Worm (Caenorhabditis elegans) whole organism, L1 larva: ENCODE results near the gene cho-1.

ENCODE experiments used
- blmp-1 ChIP-seq: fragments of 150-350 bp; optimal IDR thresholded peaks from 2 replicates; lab custom pipeline; 2014; ENCODE audit warnings: missing biosample characterization, missing genetic modification characterization
- ceh-8 ChIP-seq: fragments of 200-800 bp; sonication (Bioruptor generic); optimal IDR thresholded peaks from 2 replicates; lab custom pipeline; 2018; ENCODE audit warnings: mild to moderate bottlenecking, missing genetic modification characterization, moderate library complexity, missing compliant biosample characterization
- dpl-1 ChIP-seq, 3 experiments: fragments of 150-350 bp in 2 of 3; sonication (generic microtip) in 1 of 3; optimal IDR thresholded peaks; 2 replicates each; lab custom pipeline; 2014 to 2017; ENCODE audit warnings: missing biosample characterization in 3 of 3, missing genetic modification characterization in 3 of 3, missing genetic modification reagents in 3 of 3
- efl-1 ChIP-seq, 4 experiments: fragments of 150-350 bp; optimal IDR thresholded peaks in 3 of 4; peaks in 1 of 4; 1 replicate in 1 of 4; 2 replicates in 3 of 4; lab custom pipeline; 2014; ENCODE audit warnings: missing biosample characterization in 2 of 4, missing genetic modification characterization in 2 of 4, missing genetic modification reagents in 2 of 4
- mab-9 ChIP-seq: fragments of 200-800 bp; sonication (Bioruptor generic); IDR thresholded peaks from 2 replicates; pipeline ENCODE4 v1.3.6; 2022; ENCODE audit warnings: missing genetic modification reagents, missing genetic modification characterization, missing compliant biosample characterization
- mef-2 ChIP-seq: fragments of 150-350 bp; optimal IDR thresholded peaks from 2 replicates; lab custom pipeline; 2014; ENCODE audit warnings: missing biosample characterization, missing genetic modification characterization
- nhr-237 ChIP-seq: fragments of 150-350 bp; optimal IDR thresholded peaks from 2 replicates; lab custom pipeline; 2014; ENCODE audit warnings: missing biosample characterization, missing genetic modification characterization
- snpc-4 ChIP-seq: fragments of 150-350 bp; optimal IDR thresholded peaks from 2 replicates; lab custom pipeline; 2014; ENCODE audit warnings: missing biosample characterization, missing genetic modification characterization
- ztf-11 ChIP-seq, 2 experiments: sonication (generic microtip); optimal IDR thresholded peaks; 2 replicates each; lab custom pipeline; 2016 to 2017; ENCODE audit warnings: missing genetic modification characterization in 2 of 2, missing biosample characterization in 1 of 2, missing compliant biosample characterization in 1 of 2
- ztf-4 ChIP-seq: fragments of 150-350 bp; optimal IDR thresholded peaks from 2 replicates; lab custom pipeline; 2014; ENCODE audit warnings: missing biosample characterization, missing genetic modification characterization

- TF ChIP-seq snpc-4 = no peak
- no peak for TF ChIP-seq mab-9 (GFP tag; lab: Robert Waterston, UW)
- no peak for TF ChIP-seq ceh-8 (GFP tag; lab: Kevin White, UChicago)
- no peak for TF ChIP-seq efl-1 (optimal IDR thresholded peaks at IDR 0.05; lab: Kevin White, UChicago)
- no peak for TF ChIP-seq efl-1 (GFP tag; optimal IDR thresholded peaks at IDR 0.05 in 1 of 2; lab: Kevin White, UChicago)
- TF ChIP-seq blmp-1 (tag; lab: Kevin White, UChicago) = no peak
- TF ChIP-seq nhr-237 (tag; lab: Kevin White, UChicago) = no peak
- no peak for TF ChIP-seq ztf-4 (tag; lab: Kevin White, UChicago)
- TF ChIP-seq dpl-1 (GFP tag; optimal IDR thresholded peaks at IDR 0.05; lab: Kevin White, UChicago) = no peak
- TF ChIP-seq mef-2 = no peak
- no peak for TF ChIP-seq ztf-11 (tag; optimal IDR thresholded peaks at IDR 0.05; lab: Kevin White, UChicago)
Observed at ce11 chrIV:13209566-13209965, 4.8 kb downstream of the cho-1 start, which contains the start of gene C48D1.9.
